Fruit fly (Drosophila melanogaster): Measurements from ENCODE around the gene Nup133.
A peak's percentile ranks its signal among the peaks of the same experiment; 100 is the strongest.

The Nup133 gene

dm6 chr3R:22663115-22663514, 27.3 kb upstream of the Nup133 start (continued):
- TF ChIP-seq CG6254 (GFP tag; optimal IDR thresholded peaks at IDR 0.05) (peak; percentile 35), fd64A (GFP tag; optimal IDR thresholded peaks at IDR 0.05) (no peak), bab2 (GFP tag; optimal IDR thresholded peaks at IDR 0.05) (peak; percentile 46), CG7963 (GFP tag; IDR thresholded peaks at IDR 0.05; ENCODE audit: partially characterized antibody) (no peak), mam (GFP tag; optimal IDR thresholded peaks at IDR 0.05) (peak; percentile 33), pan (optimal IDR thresholded peaks at IDR 0.05) (no peak), pan (GFP tag; optimal IDR thresholded peaks at IDR 0.05 in 1 of 2, IDR thresholded peaks at IDR 0.05 in 1 of 2) (peak in 1 of 2 experiments; percentile 58), CG15696 (tag; optimal IDR thresholded peaks at IDR 0.05) (no peak), CG17186 (GFP tag; optimal IDR thresholded peaks at IDR 0.05) (no peak), ham (GFP tag; IDR thresholded peaks at IDR 0.05) (no peak), CG15269 (tag; optimal IDR thresholded peaks at IDR 0.05) (peak; percentile 75), wek (GFP tag; optimal IDR thresholded peaks at IDR 0.05) (no peak), Gsc (GFP tag; IDR thresholded peaks at IDR 0.05) (no peak), Fer3 (tag; optimal IDR thresholded peaks at IDR 0.05) (peak; percentile 62), fd3F (GFP tag; optimal IDR thresholded peaks at IDR 0.05) (peak; percentile 64), gsb (GFP tag; IDR thresholded peaks at IDR 0.05) (0 out of 2 replicates have a peak, but pooled peaks have one; percentile 13), CG31441 (GFP tag; IDR thresholded peaks at IDR 0.05) (peak; percentile 59), vfl (GFP tag; optimal IDR thresholded peaks at IDR 0.05) (peak; percentile 13), NK7.1 (GFP tag; optimal IDR thresholded peaks at IDR 0.05) (no peak), CG12659 (GFP tag; optimal IDR thresholded peaks at IDR 0.05) (peak; percentile 58), CG17568 (GFP tag; optimal IDR thresholded peaks at IDR 0.05) (peak; percentile 50), sqz (GFP tag; optimal IDR thresholded peaks at IDR 0.05) (no peak), Max (GFP tag; optimal IDR thresholded peaks at IDR 0.05) (peak; percentile 23), fd102C (GFP tag; optimal IDR thresholded peaks at IDR 0.05) (no peak), CG30431 (GFP tag; optimal IDR thresholded peaks at IDR 0.05) (peak; percentile 17), unpg (GFP tag; optimal IDR thresholded peaks at IDR 0.05) (peak; percentile 77), ken (GFP tag; IDR thresholded peaks at IDR 0.05) (peak; percentile 51; the same call in 2 of the 3 replicates), Ets97D (GFP tag; optimal IDR thresholded peaks at IDR 0.05) (no peak), CG17385 (GFP tag; optimal IDR thresholded peaks at IDR 0.05) (peak; percentile 62), grau (tag; optimal IDR thresholded peaks at IDR 0.05) (peak; percentile 72), CG10209 (GFP tag; optimal IDR thresholded peaks at IDR 0.05) (peak; percentile 67), Optix (GFP tag; IDR thresholded peaks at IDR 0.05) (peak; percentile 37; the same call in 1 of the 3 replicates), btn (GFP tag; optimal IDR thresholded peaks at IDR 0.05) (no peak), CG15514 (GFP tag; optimal IDR thresholded peaks at IDR 0.05) (peak; percentile 48), Poxn (GFP tag; IDR thresholded peaks at IDR 0.05) (no peak), ase (GFP tag; IDR thresholded peaks at IDR 0.05) (no peak; the same call in 2 of the 3 replicates), CG2678 (tag; optimal IDR thresholded peaks at IDR 0.05) (peak; percentile 82), CG14441 (GFP tag; IDR thresholded peaks at IDR 0.05) (peak; percentile 40; the same call in 1 of the 2 replicates), CG13287 (GFP tag; IDR thresholded peaks at IDR 0.05; ENCODE audit: partially characterized antibody) (no peak), tin (GFP tag; optimal IDR thresholded peaks at IDR 0.05) (peak; percentile 44), CG12104 (GFP tag; optimal IDR thresholded peaks at IDR 0.05) (no peak), Sry-β (GFP tag; optimal IDR thresholded peaks at IDR 0.05) (no peak), sens-2 (GFP tag; IDR thresholded peaks at IDR 0.05) (peak; percentile 62), CG34422 (GFP tag; IDR thresholded peaks at IDR 0.05) (peak; percentile 57; the same call in 2 of the 3 replicates), br (optimal IDR thresholded peaks at IDR 0.05) (no peak), CG10565 (GFP tag; optimal IDR thresholded peaks at IDR 0.05) (no peak), CG6272 (GFP tag; IDR thresholded peaks at IDR 0.05) (no peak), CG4730 (GFP tag; IDR thresholded peaks at IDR 0.05) (no peak), Hand (GFP tag; optimal IDR thresholded peaks at IDR 0.05) (peak; percentile 45), repo (GFP tag; optimal IDR thresholded peaks at IDR 0.05) (no peak), zen (tag; optimal IDR thresholded peaks at IDR 0.05) (no peak)
